Worm (Caenorhabditis elegans): ENCODE results near the gene uvs-1.

The uvs-1 gene

DNA sequence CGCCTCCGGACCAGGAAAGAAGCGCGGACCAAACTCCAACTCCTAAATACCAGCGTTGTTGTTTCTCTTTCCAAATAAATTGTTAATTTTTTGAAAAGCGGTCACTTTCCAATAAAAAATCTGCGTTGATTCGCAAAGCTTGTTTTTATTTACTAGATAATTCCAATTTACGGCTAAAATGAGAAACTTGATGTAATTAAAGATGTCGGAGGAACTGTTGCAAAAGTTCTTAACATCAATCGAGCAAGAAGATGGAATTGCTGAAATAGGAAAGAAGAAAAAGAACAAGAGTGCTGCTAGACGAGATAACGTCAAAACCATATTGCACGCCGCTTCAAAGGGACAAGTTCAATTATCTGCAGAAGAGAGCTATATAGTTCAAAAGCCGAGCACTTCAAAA lies 26.9 kb downstream of the uvs-1 start, which contains the start of gene C26F1.3 (continued):
- TF ChIP-seq C06A6.2 (GFP tag; conservative IDR thresholded peaks at IDR 0.05) (no peak), Y95B8A.8 (GFP tag; IDR thresholded peaks at IDR 0.05) (no peak), F37B4.10 (GFP tag; IDR thresholded peaks at IDR 0.05) (no peak), xnd-1 (tag; optimal IDR thresholded peaks at IDR 0.05) (no peak), nfyb-1 (GFP tag; IDR thresholded peaks at IDR 0.05) (0 out of 2 replicates have a peak, but pooled peaks have one; percentile 47), ama-1 (optimal IDR thresholded peaks at IDR 0.05) (no peak), ama-1 (GFP tag; optimal IDR thresholded peaks at IDR 0.05) (peak in 1 of 2 experiments; percentile 53), hmg-20 (GFP tag; IDR thresholded peaks at IDR 0.05) (no peak), mcd-1 (GFP tag; IDR thresholded peaks at IDR 0.05) (no peak), ztf-28 (GFP tag; IDR thresholded peaks at IDR 0.05) (no peak), hrde-1 (tag; optimal IDR thresholded peaks at IDR 0.05; ENCODE audit: borderline replicate concordance) (peak; percentile 71), Y53G8AR.9 (GFP tag; conservative IDR thresholded peaks at IDR 0.05) (no peak), akir-1 (GFP tag; optimal IDR thresholded peaks at IDR 0.05) (no peak), K11D2.4 (GFP tag; IDR thresholded peaks at IDR 0.05) (no peak), nhr-27 (tag; optimal IDR thresholded peaks at IDR 0.05) (no peak)

DNA sequence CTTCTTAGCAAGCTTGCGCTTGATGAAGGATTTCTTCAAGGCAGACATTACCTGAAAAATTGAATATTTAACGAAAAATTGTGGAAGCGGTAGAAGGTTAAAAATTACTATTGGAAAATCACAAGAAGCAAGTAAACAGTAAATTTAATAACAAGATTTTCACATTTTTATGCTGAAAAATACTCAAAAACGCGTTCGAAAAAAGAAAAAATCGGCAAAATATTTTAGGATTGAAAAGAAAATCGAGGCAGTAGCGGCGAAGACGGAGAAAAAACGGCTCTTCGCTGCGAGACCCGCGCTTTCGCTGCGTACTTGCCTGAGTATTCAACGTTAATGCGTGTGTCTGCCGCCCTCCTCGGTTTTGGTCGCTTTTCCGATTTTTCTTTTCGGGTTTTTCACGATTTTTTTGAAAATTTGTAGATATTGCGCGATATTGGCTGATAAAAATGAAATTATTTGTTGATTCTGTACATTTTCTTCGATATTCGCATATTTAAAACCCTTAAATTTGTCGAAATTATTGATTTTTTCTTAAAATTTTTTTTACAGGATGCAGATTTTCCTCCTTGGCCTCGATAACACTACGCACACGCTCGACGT lies 27.9 kb downstream of the uvs-1 start, which contains the start of the genes rpl-39 and rps-30:
Gene rpl-39 (minus strand): TSS at position 51 of the 600 bp plus-strand sequence.
Gene rps-30 (plus strand): TSS at position 550 of the 600 bp plus-strand sequence.
- TF ChIP-seq F49E8.2 (tag; optimal IDR thresholded peaks at IDR 0.05; ENCODE audit: insufficient read depth) (peak; percentile 40), ceh-100 (GFP tag; IDR thresholded peaks at IDR 0.05) (peak; percentile 42), lin-54 (GFP tag; optimal IDR thresholded peaks at IDR 0.05) (peak; percentile 71), dpff-1 (tag; optimal IDR thresholded peaks at IDR 0.05) (no peak), hlh-26 (GFP tag; conservative IDR thresholded peaks at IDR 0.05) (no peak), pbrm-1 (GFP tag; IDR thresholded peaks at IDR 0.05) (peak; percentile 83), mel-28 (tag; optimal IDR thresholded peaks at IDR 0.05; ENCODE audit: borderline replicate concordance) (no peak), ztf-6 (GFP tag; IDR thresholded peaks at IDR 0.05) (no peak), snpc-1.1 (tag; optimal IDR thresholded peaks at IDR 0.05; ENCODE audit: insufficient read depth) (peak; percentile 29), hsf-1 (GFP tag; IDR thresholded peaks at IDR 0.05) (peak; percentile 62; the same call in 1 of the 2 replicates), egrh-3 (GFP tag; IDR thresholded peaks at IDR 0.05) (peak; percentile 34; the same call in 1 of the 2 replicates), efl-1 (GFP tag; optimal IDR thresholded peaks at IDR 0.05) (peak; percentile 24), him-1 (tag; optimal IDR thresholded peaks at IDR 0.05) (no peak), repo-1 (tag; optimal IDR thresholded peaks at IDR 0.05) (no peak), K12H6.12 (tag; optimal IDR thresholded peaks at IDR 0.05) (no peak), athp-1 (tag; optimal IDR thresholded peaks at IDR 0.05) (peak; percentile 4), zfh-2 (GFP tag; conservative IDR thresholded peaks at IDR 0.05) (peak; percentile 51; the same call in 1 of the 2 replicates), F23B12.7 (tag; optimal IDR thresholded peaks at IDR 0.05; ENCODE audit: insufficient read depth) (peak; percentile 90), nhr-80 (tag; optimal IDR thresholded peaks at IDR 0.05) (peak; percentile 62), nhr-179 (tag; optimal IDR thresholded peaks at IDR 0.05) (no peak), let-607 (tag; optimal IDR thresholded peaks at IDR 0.05) (peak in 1 of 2 experiments; percentile 22), somi-1 (GFP tag; optimal IDR thresholded peaks at IDR 0.05) (peak; percentile 23), T07F8.4 (tag; optimal IDR thresholded peaks at IDR 0.05) (no peak), rcor-1 (GFP tag; IDR thresholded peaks at IDR 0.05) (peak; percentile 72), hmg-1.2 (GFP tag; IDR thresholded peaks at IDR 0.05) (peak; percentile 88), F33H1.4 (GFP tag; IDR thresholded peaks at IDR 0.05) (peak; percentile 96), nfya-1 (tag; optimal IDR thresholded peaks at IDR 0.05; ENCODE audit: borderline replicate concordance, insufficient read depth) (no peak), hlh-12 (tag; optimal IDR thresholded peaks at IDR 0.05) (no peak), nhr-27 (tag; optimal IDR thresholded peaks at IDR 0.05) (no peak), unc-62 (GFP tag; optimal IDR thresholded peaks at IDR 0.05) (peak; percentile 22), ekl-4 (GFP tag; IDR thresholded peaks at IDR 0.05) (peak; percentile 42; the same call in 1 of the 2 replicates), B0019.2 (GFP tag; conservative IDR thresholded peaks at IDR 0.05) (0 out of 2 replicates have a peak, but pooled peaks have one; percentile 47), T26A5.8 (tag; optimal IDR thresholded peaks at IDR 0.05) (no peak), Y53G8AR.9 (GFP tag; conservative IDR thresholded peaks at IDR 0.05) (no peak)
